Worm (Caenorhabditis elegans): ENCODE data around the gene alp-1.

- TF ChIP-seq flt-1 (GFP tag; IDR thresholded peaks at IDR 0.05) = no peak
- TF ChIP-seq ama-1 (optimal IDR thresholded peaks at IDR 0.05) = no peak
- TF ChIP-seq aly-1 (tag; optimal IDR thresholded peaks at IDR 0.05) = no peak
These were observed 37.1 kb upstream of the alp-1 start for ce11 chrIV:8815162-8815561.

Measured in whole organism, early embryonic.